Worm (Caenorhabditis elegans): Measurements from ENCODE around the gene C03B1.5.

Gene C03B1.5

ce11 chrX:6337338-6337737 lies 18.0 kb upstream of the C03B1.5 start:
- TF ChIP-seq ztf-11 (tag; optimal IDR thresholded peaks at IDR 0.05) (no peak), nhr-28 (tag; optimal IDR thresholded peaks at IDR 0.05) (no peak), elt-1 (tag; optimal IDR thresholded peaks at IDR 0.05; ENCODE audit: borderline replicate concordance, insufficient read depth) (no peak), mep-1 (tag; optimal IDR thresholded peaks at IDR 0.05) (no peak), sptf-1 (tag; optimal IDR thresholded peaks at IDR 0.05) (no peak), mls-2 (tag; optimal IDR thresholded peaks at IDR 0.05) (no peak), unc-62 (GFP tag; optimal IDR thresholded peaks at IDR 0.05) (no peak), ham-2 (GFP tag; optimal IDR thresholded peaks at IDR 0.05) (no peak)

DNA sequence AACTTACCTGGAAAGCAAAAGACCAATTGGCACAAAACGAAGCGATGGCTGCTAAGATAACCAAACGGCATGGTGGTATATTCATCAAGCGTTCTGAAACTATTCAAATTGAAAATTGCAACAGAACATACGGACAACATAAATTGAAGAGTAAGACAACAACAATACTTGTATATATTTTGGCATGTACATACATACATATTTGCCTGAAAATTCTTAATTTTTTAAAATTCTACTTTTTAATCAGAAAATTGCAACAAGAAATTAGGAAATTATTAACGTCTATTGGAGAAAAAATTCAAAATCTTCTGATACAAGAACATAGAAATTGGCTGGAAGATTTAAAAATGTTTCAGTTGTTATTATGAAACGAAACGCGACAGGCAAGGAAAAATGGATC lies 17.4 kb upstream of the C03B1.5 start, which contains the start of gene C03B1.13:
Gene C03B1.13 (minus strand): TSS at position 101 of the 400 bp plus-strand sequence.
- TF ChIP-seq ceh-39 (tag; optimal IDR thresholded peaks at IDR 0.05) (no peak), ces-1 (GFP tag; optimal IDR thresholded peaks at IDR 0.05) (no peak), lin-13 (tag; optimal IDR thresholded peaks at IDR 0.05) (no peak), nhr-28 (tag; optimal IDR thresholded peaks at IDR 0.05) (no peak), sem-2 (GFP tag; optimal IDR thresholded peaks at IDR 0.05) (no peak), nhr-237 (tag; optimal IDR thresholded peaks at IDR 0.05) (no peak), nhr-76 (tag; optimal IDR thresholded peaks at IDR 0.05) (no peak), unc-120 (tag; optimal IDR thresholded peaks at IDR 0.05; ENCODE audit: poor library complexity, severe bottlenecking) (no peak), blmp-1 (tag; optimal IDR thresholded peaks at IDR 0.05) (no peak), mls-2 (tag; optimal IDR thresholded peaks at IDR 0.05) (no peak), sptf-1 (tag; optimal IDR thresholded peaks at IDR 0.05) (no peak), bed-3 (GFP tag; optimal IDR thresholded peaks at IDR 0.05) (no peak), ceh-83 (GFP tag; optimal IDR thresholded peaks at IDR 0.05) (no peak), ztf-11 (tag; optimal IDR thresholded peaks at IDR 0.05) (no peak)

DNA sequence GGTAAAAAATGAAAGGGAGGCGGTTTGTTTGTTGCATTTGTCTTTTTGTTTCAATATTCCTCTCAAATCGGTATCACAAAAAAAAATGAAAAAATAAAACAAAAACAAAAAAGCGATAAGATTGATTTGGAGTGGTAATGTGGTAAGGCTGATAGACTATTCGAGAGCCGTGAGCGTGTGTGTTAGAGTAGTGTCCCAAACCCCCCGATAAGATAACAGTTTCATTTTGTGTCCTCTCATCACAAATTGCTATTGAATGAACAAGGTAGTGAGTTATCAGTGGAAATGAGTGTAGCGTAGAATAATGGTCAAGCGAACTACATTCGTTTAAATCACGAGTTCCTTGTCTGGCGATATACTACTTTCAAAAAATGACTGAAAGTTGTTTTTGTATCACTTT lies 16.9 kb upstream of the C03B1.5 start:
- TF ChIP-seq pha-4 (tag; optimal IDR thresholded peaks at IDR 0.05) = no peak
- no peak for TF ChIP-seq mep-1 (tag; optimal IDR thresholded peaks at IDR 0.05)
- TF ChIP-seq mab-5 (tag; optimal IDR thresholded peaks at IDR 0.05) = no peak
- no peak for TF ChIP-seq lin-32 (GFP tag; optimal IDR thresholded peaks at IDR 0.05)
- TF ChIP-seq blmp-1 (tag; optimal IDR thresholded peaks at IDR 0.05) = no peak
- no peak for TF ChIP-seq nhr-12 (tag; optimal IDR thresholded peaks at IDR 0.05)
- no peak for TF ChIP-seq sem-2 (GFP tag; optimal IDR thresholded peaks at IDR 0.05)
- TF ChIP-seq nhr-76 (tag; optimal IDR thresholded peaks at IDR 0.05) = no peak
- TF ChIP-seq M03D4.4 (tag; optimal IDR thresholded peaks at IDR 0.05) = no peak

DNA sequence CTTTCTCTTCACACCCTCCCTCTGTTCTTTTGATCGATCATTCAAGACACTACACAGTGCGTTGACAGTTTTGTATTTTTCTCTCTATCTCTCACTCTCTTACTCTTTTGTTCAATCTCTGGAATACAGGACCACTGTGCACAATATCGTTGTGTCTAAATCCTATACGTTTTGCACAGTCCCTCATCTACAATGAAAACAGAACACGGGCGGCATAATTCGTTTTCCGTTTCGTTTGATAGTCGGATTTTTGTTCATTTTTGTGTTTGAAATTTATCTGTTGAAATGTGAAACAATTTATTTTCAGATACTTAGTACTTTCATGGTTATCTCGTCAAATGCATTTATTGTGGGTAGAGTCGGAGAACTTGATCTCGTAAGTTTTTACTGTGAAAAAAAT lies 13.9 kb upstream of the C03B1.5 start, which contains the start of gene C03B1.7:
Gene C03B1.7 (plus strand): TSS at position 301 of the 400 bp plus-strand sequence.
- TF ChIP-seq tbx-8 (GFP tag; optimal IDR thresholded peaks at IDR 0.05) = no peak
- peak; percentile 48 for TF ChIP-seq nhr-2 (tag; optimal IDR thresholded peaks at IDR 0.05)

DNA sequence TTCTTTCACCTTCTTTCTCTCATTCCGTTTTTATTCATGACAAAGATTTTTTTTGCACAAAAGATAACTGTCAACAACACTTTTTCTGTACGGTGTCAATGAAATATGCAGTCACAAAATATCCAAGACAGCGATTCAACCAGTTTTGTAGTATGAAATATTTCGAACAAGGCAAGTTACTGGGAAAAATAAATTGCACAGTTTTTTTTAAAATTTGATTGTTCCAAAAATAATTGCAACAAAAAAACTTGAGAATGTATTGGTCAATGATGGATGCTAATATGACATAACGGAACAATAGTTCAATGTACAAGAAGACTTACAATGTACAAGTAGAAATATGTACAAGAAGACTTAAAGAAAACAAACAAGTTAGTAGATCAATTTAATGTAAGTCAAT lies 9.6 kb upstream of the C03B1.5 start:
- no peak for TF ChIP-seq unc-39 (tag; optimal IDR thresholded peaks at IDR 0.05)
- TF ChIP-seq ham-2 (GFP tag; optimal IDR thresholded peaks at IDR 0.05) = no peak
- TF ChIP-seq ces-1 (GFP tag; optimal IDR thresholded peaks at IDR 0.05) = no peak
- TF ChIP-seq bed-3 (GFP tag; optimal IDR thresholded peaks at IDR 0.05) = no peak
- TF ChIP-seq M03D4.4 (tag; optimal IDR thresholded peaks at IDR 0.05) = no peak
- no peak for TF ChIP-seq unc-62 (GFP tag; optimal IDR thresholded peaks at IDR 0.05)
- no peak for TF ChIP-seq nhr-2 (tag; optimal IDR thresholded peaks at IDR 0.05)
- TF ChIP-seq nhr-12 (tag; optimal IDR thresholded peaks at IDR 0.05) = no peak
- no peak for TF ChIP-seq mls-2 (tag; optimal IDR thresholded peaks at IDR 0.05)

ce11 chrX:6347013-6347412 lies 8.4 kb upstream of the C03B1.5 start, which contains the start of gene C03B1.9:
Gene C03B1.9, minus strand, starts transcription at chrX:6347113.
- TF ChIP-seq M03D4.4 (tag; optimal IDR thresholded peaks at IDR 0.05) (no peak), ztf-11 (tag; optimal IDR thresholded peaks at IDR 0.05) (no peak), ham-2 (GFP tag; optimal IDR thresholded peaks at IDR 0.05) (no peak), zip-8 (tag; optimal IDR thresholded peaks at IDR 0.05) (no peak), elt-3 (tag; optimal IDR thresholded peaks at IDR 0.05) (no peak), mls-2 (tag; optimal IDR thresholded peaks at IDR 0.05) (no peak), snpc-4 (tag; optimal IDR thresholded peaks at IDR 0.05) (no peak), nhr-12 (tag; optimal IDR thresholded peaks at IDR 0.05) (no peak), sem-2 (GFP tag; optimal IDR thresholded peaks at IDR 0.05) (no peak), elt-1 (tag; optimal IDR thresholded peaks at IDR 0.05; ENCODE audit: borderline replicate concordance, insufficient read depth) (no peak), lin-13 (tag; optimal IDR thresholded peaks at IDR 0.05) (no peak), unc-39 (tag; optimal IDR thresholded peaks at IDR 0.05) (no peak), blmp-1 (tag; optimal IDR thresholded peaks at IDR 0.05) (no peak), drap-1 (GFP tag; optimal IDR thresholded peaks at IDR 0.05) (no peak), nhr-28 (tag; optimal IDR thresholded peaks at IDR 0.05) (no peak), mep-1 (tag; optimal IDR thresholded peaks at IDR 0.05) (no peak), ces-1 (GFP tag; optimal IDR thresholded peaks at IDR 0.05) (no peak), lsy-2 (tag; optimal IDR thresholded peaks at IDR 0.05) (no peak), nhr-76 (tag; optimal IDR thresholded peaks at IDR 0.05) (no peak), unc-120 (tag; optimal IDR thresholded peaks at IDR 0.05; ENCODE audit: poor library complexity, severe bottlenecking) (no peak)
